Worm (Caenorhabditis elegans) whole organism, L1 larva: ENCODE measurements around the gene C18B2.2.

Source experiments
- C16A3.4 ChIP-seq: fragments of 150-350 bp; optimal IDR thresholded peaks from 2 replicates; lab custom pipeline; 2014; ENCODE audit warnings: missing biosample characterization, missing genetic modification characterization
- F16B12.6 ChIP-seq: fragments of 150-350 bp; optimal IDR thresholded peaks from 2 replicates; lab custom pipeline; 2014; ENCODE audit warnings: missing biosample characterization, missing genetic modification characterization
- Y116A8C.19 ChIP-seq: sonication (generic microtip); optimal IDR thresholded peaks from 2 replicates; lab custom pipeline; 2016; ENCODE audit warnings: missing compliant biosample characterization, missing genetic modification characterization, borderline replicate concordance
- alr-1 ChIP-seq: fragments of 200-800 bp; sonication (Bioruptor generic); optimal IDR thresholded peaks from 2 replicates; lab custom pipeline; 2018; ENCODE audit warnings: borderline replicate concordance, mild to moderate bottlenecking, missing genetic modification characterization, missing compliant biosample characterization
- blmp-1 ChIP-seq: fragments of 150-350 bp; optimal IDR thresholded peaks from 2 replicates; lab custom pipeline; 2014; ENCODE audit warnings: missing biosample characterization, missing genetic modification characterization
- ceh-8 ChIP-seq: fragments of 200-800 bp; sonication (Bioruptor generic); optimal IDR thresholded peaks from 2 replicates; lab custom pipeline; 2018; ENCODE audit warnings: mild to moderate bottlenecking, missing genetic modification characterization, moderate library complexity, missing compliant biosample characterization
- ceh-82 ChIP-seq, 3 experiments: fragments of 150-350 bp in 1 of 3; sonication (generic microtip) in 2 of 3; optimal IDR thresholded peaks; 2 replicates each; lab custom pipeline; 2014 to 2017; ENCODE audit warnings: missing biosample characterization in 3 of 3, missing genetic modification characterization in 3 of 3
- ceh-88 ChIP-seq: fragments of 200-800 bp; sonication (Bioruptor generic); IDR thresholded peaks from 2 replicates; pipeline ENCODE4 v1.3.6; 2022; ENCODE audit warnings: missing genetic modification characterization, missing compliant biosample characterization
- ceh-90 ChIP-seq: sonication (generic microtip); optimal IDR thresholded peaks from 2 replicates; lab custom pipeline; 2016; ENCODE audit warnings: missing genetic modification characterization, missing compliant biosample characterization
- ces-1 ChIP-seq: fragments of 150-350 bp; optimal IDR thresholded peaks from 2 replicates; lab custom pipeline; 2014; ENCODE audit warnings: missing biosample characterization, missing genetic modification reagents, missing genetic modification characterization
- dsc-1 ChIP-seq: sonication (generic microtip); optimal IDR thresholded peaks from 2 replicates; lab custom pipeline; 2016; ENCODE audit warnings: mild to moderate bottlenecking, missing genetic modification characterization, missing compliant biosample characterization
- efl-1 ChIP-seq, 4 experiments: fragments of 150-350 bp; optimal IDR thresholded peaks in 3 of 4; peaks in 1 of 4; 1 replicate in 1 of 4; 2 replicates in 3 of 4; lab custom pipeline; 2014; ENCODE audit warnings: missing biosample characterization in 2 of 4, missing genetic modification characterization in 2 of 4, missing genetic modification reagents in 2 of 4
- egl-13 ChIP-seq: sonication (generic microtip); optimal IDR thresholded peaks from 2 replicates; lab custom pipeline; 2016; ENCODE audit warnings: missing genotype, missing genetic modification reagents, missing genetic modification characterization, missing compliant biosample characterization
- egl-27 ChIP-seq, 2 experiments: fragments of 150-350 bp in 1 of 2; sonication (generic microtip); optimal IDR thresholded peaks; 3 replicates each; lab custom pipeline; 2017 to 2018; ENCODE audit warnings: missing biosample characterization in 2 of 2, missing genetic modification characterization in 2 of 2, missing genetic modification reagents in 2 of 2
- elt-2 ChIP-seq: sonication (generic microtip); optimal IDR thresholded peaks from 2 replicates; lab custom pipeline; 2016; ENCODE audit warnings: missing genetic modification characterization, mild to moderate bottlenecking, inconsistent platforms, missing compliant biosample characterization, missing genetic modification reagents
- elt-3 ChIP-seq, 6 experiments: fragments of 150-350 bp in 1 of 6; sonication (generic microtip); optimal IDR thresholded peaks; 2 replicates each; lab custom pipeline; 2017 to 2018; ENCODE audit warnings: missing biosample characterization in 6 of 6, missing genetic modification characterization in 6 of 6, inconsistent platforms in 1 of 6
- ets-5 ChIP-seq: fragments of 200-800 bp; sonication (Bioruptor generic); IDR thresholded peaks from 2 replicates; pipeline ENCODE4 v1.3.6; 2022; ENCODE audit warnings: missing genetic modification characterization, missing compliant biosample characterization
- fkh-8 ChIP-seq: sonication (generic microtip); optimal IDR thresholded peaks from 2 replicates; lab custom pipeline; 2016; ENCODE audit warnings: mild to moderate bottlenecking, missing genetic modification characterization, missing compliant biosample characterization
- fos-1 ChIP-seq: fragments of 150-350 bp; optimal IDR thresholded peaks from 2 replicates; lab custom pipeline; 2014; ENCODE audit warnings: missing biosample characterization, missing genetic modification characterization
- grh-1 ChIP-seq: fragments of 200-800 bp; sonication (Bioruptor generic); IDR thresholded peaks from 2 replicates; pipeline ENCODE4 v1.3.6; 2022; ENCODE audit warnings: missing genetic modification reagents, missing genetic modification characterization, missing compliant biosample characterization
- hpl-2 ChIP-seq: fragments of 150-350 bp; optimal IDR thresholded peaks from 2 replicates; lab custom pipeline; 2014; ENCODE audit warnings: missing biosample characterization, missing genetic modification reagents, missing genetic modification characterization
- isw-1 ChIP-seq: fragments of 200-800 bp; sonication (Bioruptor generic); IDR thresholded peaks from 2 replicates; pipeline ENCODE4 v1.3.6; 2022; ENCODE audit warnings: missing genetic modification characterization, missing compliant biosample characterization
- jun-1 ChIP-seq: fragments of 150-350 bp; optimal IDR thresholded peaks from 2 replicates; lab custom pipeline; 2014; ENCODE audit warnings: missing biosample characterization, missing genetic modification reagents, missing genetic modification characterization
- lin-13 ChIP-seq: fragments of 150-350 bp; optimal IDR thresholded peaks from 2 replicates; lab custom pipeline; 2014; ENCODE audit warnings: missing biosample characterization, missing genetic modification reagents, missing genetic modification characterization
- lin-14 ChIP-seq: fragments of 200-800 bp; sonication (Bioruptor generic); optimal IDR thresholded peaks from 2 replicates; lab custom pipeline; 2018; ENCODE audit warnings: mild to moderate bottlenecking, missing genetic modification characterization, moderate library complexity, missing compliant biosample characterization
- lin-35 ChIP-seq, 2 experiments: fragments of 150-350 bp; optimal IDR thresholded peaks; 2 replicates each; lab custom pipeline; 2014; ENCODE audit warnings: missing biosample characterization in 2 of 2, missing genetic modification characterization in 2 of 2, missing genetic modification reagents in 2 of 2
- mef-2 ChIP-seq: fragments of 150-350 bp; optimal IDR thresholded peaks from 2 replicates; lab custom pipeline; 2014; ENCODE audit warnings: missing biosample characterization, missing genetic modification characterization
- nhr-11 ChIP-seq: fragments of 150-350 bp; optimal IDR thresholded peaks from 2 replicates; lab custom pipeline; 2014; ENCODE audit warnings: missing biosample characterization, missing genetic modification characterization
- nhr-20 ChIP-seq: sonication (generic microtip); optimal IDR thresholded peaks from 2 replicates; lab custom pipeline; 2016; ENCODE audit warnings: mild to moderate bottlenecking, missing genetic modification characterization, missing compliant biosample characterization
- nhr-237 ChIP-seq: fragments of 150-350 bp; optimal IDR thresholded peaks from 2 replicates; lab custom pipeline; 2014; ENCODE audit warnings: missing biosample characterization, missing genetic modification characterization
- nhr-47 ChIP-seq: sonication (generic microtip); optimal IDR thresholded peaks from 2 replicates; lab custom pipeline; 2016; ENCODE audit warnings: mild to moderate bottlenecking, missing genetic modification characterization, moderate library complexity, missing compliant biosample characterization
- nhr-71 ChIP-seq: sonication (generic microtip); optimal IDR thresholded peaks from 2 replicates; lab custom pipeline; 2016; ENCODE audit warnings: mild to moderate bottlenecking, missing genetic modification characterization, moderate library complexity, missing compliant biosample characterization
- nhr-84 ChIP-seq: sonication (generic microtip); optimal IDR thresholded peaks from 2 replicates; lab custom pipeline; 2017; ENCODE audit warnings: missing biosample characterization, missing genetic modification characterization
- nhr-85 ChIP-seq: sonication (generic microtip); peaks from one replicate; lab custom pipeline; 2016; ENCODE audit warnings: missing genetic modification characterization, inconsistent platforms, missing compliant biosample characterization
- pag-3 ChIP-seq: sonication (generic microtip); optimal IDR thresholded peaks from 2 replicates; lab custom pipeline; 2017; ENCODE audit warnings: missing genetic modification characterization, mild to moderate bottlenecking, missing compliant biosample characterization, antibody characterized with exemption, borderline replicate concordance; ENCODE audit not compliant: insufficient read depth
- pqm-1 ChIP-seq: sonication (generic microtip); optimal IDR thresholded peaks from 3 replicates; lab custom pipeline; 2017; ENCODE audit warnings: missing biosample characterization, missing genetic modification characterization
- snpc-4 ChIP-seq: fragments of 150-350 bp; optimal IDR thresholded peaks from 2 replicates; lab custom pipeline; 2014; ENCODE audit warnings: missing biosample characterization, missing genetic modification characterization
- snu-23 ChIP-seq: sonication (generic microtip); optimal IDR thresholded peaks from 2 replicates; lab custom pipeline; 2016; ENCODE audit warnings: missing genetic modification characterization, missing compliant biosample characterization
- sox-4 ChIP-seq: sonication (generic microtip); optimal IDR thresholded peaks from 2 replicates; lab custom pipeline; 2016; ENCODE audit warnings: missing genetic modification characterization, missing compliant biosample characterization
- sptf-1 ChIP-seq: fragments of 150-350 bp; optimal IDR thresholded peaks from 2 replicates; lab custom pipeline; 2014; ENCODE audit warnings: missing biosample characterization, missing genetic modification characterization
- sup-37 ChIP-seq: fragments of 200-800 bp; sonication (Bioruptor generic); optimal IDR thresholded peaks from 2 replicates; lab custom pipeline; 2018; ENCODE audit warnings: mild to moderate bottlenecking, missing genetic modification characterization, missing compliant biosample characterization
- swsn-7 ChIP-seq: sonication (generic microtip); optimal IDR thresholded peaks from 2 replicates; lab custom pipeline; 2016; ENCODE audit warnings: missing genetic modification characterization, missing compliant biosample characterization
- unc-30 ChIP-seq: sonication (generic microtip); optimal IDR thresholded peaks from 2 replicates; lab custom pipeline; 2017; ENCODE audit warnings: missing biosample characterization, missing genetic modification characterization
- unc-62 ChIP-seq: fragments of 150-350 bp; optimal IDR thresholded peaks from 2 replicates; lab custom pipeline; 2014; ENCODE audit warnings: missing biosample characterization, missing genetic modification reagents, missing genetic modification characterization
- unc-98 ChIP-seq: fragments of 200-800 bp; sonication (Bioruptor generic); IDR thresholded peaks from 2 replicates; pipeline ENCODE4 v1.3.6; 2022; ENCODE audit warnings: missing genetic modification characterization, missing compliant biosample characterization
- vab-15 ChIP-seq: sonication (generic microtip); optimal IDR thresholded peaks from 2 replicates; lab custom pipeline; 2017; ENCODE audit warnings: missing genotype, mild to moderate bottlenecking, missing genetic modification characterization, missing compliant biosample characterization
- zag-1 ChIP-seq: fragments of 150-350 bp; optimal IDR thresholded peaks from 2 replicates; lab custom pipeline; 2014; ENCODE audit warnings: missing biosample characterization, missing genetic modification characterization
- ztf-11 ChIP-seq, 2 experiments: sonication (generic microtip); optimal IDR thresholded peaks; 2 replicates each; lab custom pipeline; 2016 to 2017; ENCODE audit warnings: missing genetic modification characterization in 2 of 2, missing biosample characterization in 1 of 2, missing compliant biosample characterization in 1 of 2

Gene C18B2.2

ce11 chrX:3623162-3623561 is at the start of gene C18B2.2:
C18B2.2 (plus strand) TSS chrX:3623462.
- TF ChIP-seq efl-1 (optimal IDR thresholded peaks at IDR 0.05; lab: Kevin White, UChicago) (no peak), efl-1 (GFP tag; optimal IDR thresholded peaks at IDR 0.05 in 1 of 2; lab: Kevin White, UChicago) (peak in 1 of 2 experiments; percentile 11), ceh-82 (tag; optimal IDR thresholded peaks at IDR 0.05; lab: Kevin White, UChicago) (no peak), lin-13 (no peak)

- no peak for TF ChIP-seq F16B12.6
Measured at ce11 chrX:3573482-3573881, 49.8 kb upstream of the C18B2.2 start, which contains the start of gene T27A10.5. T27A10.5 (minus strand) TSS chrX:3573582.

- TF ChIP-seq lin-35 (GFP tag; optimal IDR thresholded peaks at IDR 0.05; lab: Kevin White, UChicago) (peak in 1 of 2 experiments; percentile 35), mef-2 (tag; lab: Kevin White, UChicago) (no peak), zag-1 (tag; lab: Kevin White, UChicago) (no peak), nhr-237 (tag; lab: Kevin White, UChicago) (no peak), C16A3.4 (no peak), unc-62 (no peak), vab-15 (no peak), pqm-1 (peak; percentile 87), sox-4 (tag; lab: Kevin White, UChicago) (no peak), nhr-20 (tag; lab: Kevin White, UChicago) (no peak), fos-1 (tag; lab: Kevin White, UChicago) (no peak), unc-98 (no peak), lin-13 (no peak), nhr-84 (tag; lab: Kevin White, UChicago) (no peak), snpc-4 (tag; lab: Kevin White, UChicago) (no peak), sptf-1 (tag; lab: Kevin White, UChicago) (no peak), ztf-11 (tag; optimal IDR thresholded peaks at IDR 0.05; lab: Kevin White, UChicago) (no peak), ceh-88 (GFP tag; lab: Robert Waterston, UW) (no peak), elt-3 (tag; optimal IDR thresholded peaks at IDR 0.05; lab: Kevin White, UChicago) (peak in 3 of 6 experiments; percentile 13 to 63 (median 33)), elt-2 (tag; lab: Kevin White, UChicago) (peak; percentile 98), unc-30 (tag; lab: Kevin White, UChicago) (no peak), nhr-71 (tag; lab: Kevin White, UChicago) (peak; percentile 10), ces-1 (GFP tag; lab: Kevin White, UChicago) (no peak), sup-37 (GFP tag; lab: Kevin White, UChicago) (no peak), efl-1 (optimal IDR thresholded peaks at IDR 0.05; lab: Kevin White, UChicago) (no peak), efl-1 (GFP tag; optimal IDR thresholded peaks at IDR 0.05 in 1 of 2; lab: Kevin White, UChicago) (no peak), jun-1 (tag; lab: Kevin White, UChicago) (no peak), dsc-1 (tag; lab: Kevin White, UChicago) (no peak), ceh-90 (tag; lab: Kevin White, UChicago) (no peak), Y116A8C.19 (no peak), nhr-11 (tag; lab: Kevin White, UChicago) (no peak), grh-1 (GFP tag; lab: Robert Waterston, UW) (no peak), pag-3 (tag; lab: Kevin White, UChicago) (no peak), lin-14 (GFP tag; lab: Kevin White, UChicago) (peak; percentile 29), ceh-8 (GFP tag; lab: Kevin White, UChicago) (no peak), snu-23 (GFP tag; lab: Kevin White, UChicago) (no peak), egl-27 (tag; optimal IDR thresholded peaks at IDR 0.05; lab: Kevin White, UChicago) (no peak), ets-5 (GFP tag; lab: Robert Waterston, UW) (no peak), nhr-47 (tag; lab: Kevin White, UChicago) (no peak), egl-13 (tag; lab: Kevin White, UChicago) (no peak), swsn-7 (tag; lab: Kevin White, UChicago) (no peak), isw-1 (GFP tag; lab: Robert Waterston, UW) (no peak), F16B12.6 (no peak), fkh-8 (tag; lab: Kevin White, UChicago) (no peak), hpl-2 (no peak), blmp-1 (no peak), alr-1 (tag; lab: Kevin White, UChicago) (no peak), nhr-85 (tag; lab: Kevin White, UChicago) (no peak)
Measured at ce11 chrX:3576239-3576638, 47.0 kb upstream of the C18B2.2 start, which contains the start of gene ckc-1. ckc-1 (plus strand) TSS chrX:3576606.
